Fruit fly (Drosophila melanogaster): Measurements from ENCODE around the gene noi.

The noi gene

dm6 chr3R:5591398-5591853, at the start of gene noi, which contains the start of gene Vha26:
Gene noi (minus strand): TSS chr3R:5591459.
Gene Vha26 (plus strand): TSS chr3R:5591763.
- no peak for TF ChIP-seq CG33557 (GFP tag; optimal IDR thresholded peaks at IDR 0.05)
- peak; percentile 63 for TF ChIP-seq CG13424 (tag; optimal IDR thresholded peaks at IDR 0.05)
- TF ChIP-seq sens (GFP tag) = peak; percentile 91
- TF ChIP-seq CG15514 (GFP tag; optimal IDR thresholded peaks at IDR 0.05) = peak; percentile 73
- TF ChIP-seq CG9797 (GFP tag; optimal IDR thresholded peaks at IDR 0.05) = peak; percentile 86
- TF ChIP-seq amos (GFP tag; IDR thresholded peaks at IDR 0.05; ENCODE audit: partially characterized antibody) = peak; percentile 59
- TF ChIP-seq CG10209 (GFP tag; optimal IDR thresholded peaks at IDR 0.05) = no peak
- peak; percentile 77 for TF ChIP-seq BEAF-32 (GFP tag; optimal IDR thresholded peaks at IDR 0.05)
- TF ChIP-seq Dbx (GFP tag; IDR thresholded peaks at IDR 0.05) = 0 out of 3 replicates have a peak, but pooled peaks have one; percentile 19
- TF ChIP-seq CG3995 (GFP tag; optimal IDR thresholded peaks at IDR 0.05) = peak; percentile 85
- TF ChIP-seq CG3065 (GFP tag; optimal IDR thresholded peaks at IDR 0.05) = no peak
- no peak for TF ChIP-seq tup (GFP tag; optimal IDR thresholded peaks at IDR 0.05)
- TF ChIP-seq trh (GFP tag; optimal IDR thresholded peaks at IDR 0.05) = no peak
- TF ChIP-seq Sox100B (GFP tag; optimal IDR thresholded peaks at IDR 0.05) = no peak
- no peak for TF ChIP-seq zen2 (GFP tag; IDR thresholded peaks at IDR 0.05; ENCODE audit: partially characterized antibody)
- TF ChIP-seq CG5180 (GFP tag; optimal IDR thresholded peaks at IDR 0.05) = no peak
- TF ChIP-seq eyg (GFP tag; optimal IDR thresholded peaks at IDR 0.05) = no peak
- no peak for TF ChIP-seq CG1647 (GFP tag; optimal IDR thresholded peaks at IDR 0.05)
- TF ChIP-seq grn (GFP tag; optimal IDR thresholded peaks at IDR 0.05) = no peak
- TF ChIP-seq D19A (tag; optimal IDR thresholded peaks at IDR 0.05) = peak; percentile 95
- TF ChIP-seq CG1024 (GFP tag; IDR thresholded peaks at IDR 0.05) = peak; percentile 74
- no peak for TF ChIP-seq CG13123 (GFP tag; optimal IDR thresholded peaks at IDR 0.05)
- no peak for TF ChIP-seq Tbp (GFP tag; optimal IDR thresholded peaks at IDR 0.05)
- no peak for TF ChIP-seq CkIIα-i1 (GFP tag; IDR thresholded peaks at IDR 0.05)
- peak; percentile 61 for TF ChIP-seq MBD-R2 (GFP tag; IDR thresholded peaks at IDR 0.05)
- peak; percentile 44 for TF ChIP-seq CG10543 (GFP tag; optimal IDR thresholded peaks at IDR 0.05)
- peak in 2 of 3 experiments; percentile 45 to 100 for TF ChIP-seq lola (GFP tag; optimal IDR thresholded peaks at IDR 0.05)
- no peak for TF ChIP-seq CG6765 (GFP tag; optimal IDR thresholded peaks at IDR 0.05)
- TF ChIP-seq ara (GFP tag; IDR thresholded peaks at IDR 0.05) = no peak
- no peak for TF ChIP-seq fru (optimal IDR thresholded peaks at IDR 0.05)
- no peak for TF ChIP-seq Eip74EF (GFP tag; optimal IDR thresholded peaks at IDR 0.05)
- peak; percentile 74 for TF ChIP-seq Sry-δ (GFP tag; optimal IDR thresholded peaks at IDR 0.05)
- no peak for TF ChIP-seq Oaz (GFP tag; IDR thresholded peaks at IDR 0.05)
- no peak for TF ChIP-seq CG11398 (GFP tag; optimal IDR thresholded peaks at IDR 0.05)
- TF ChIP-seq Dp (GFP tag; optimal IDR thresholded peaks at IDR 0.05) = peak; percentile 32
- no peak for TF ChIP-seq CG11723 (GFP tag; optimal IDR thresholded peaks at IDR 0.05)
- peak in 1 of 2 experiments; percentile 54 for TF ChIP-seq Hr78 (GFP tag; optimal IDR thresholded peaks at IDR 0.05)
- TF ChIP-seq CG10959 (GFP tag; IDR thresholded peaks at IDR 0.05) = no peak
- no peak for TF ChIP-seq Hey (tag; optimal IDR thresholded peaks at IDR 0.05)
- no peak for TF ChIP-seq pros (GFP tag; optimal IDR thresholded peaks at IDR 0.05)
- TF ChIP-seq NC2α (GFP tag; optimal IDR thresholded peaks at IDR 0.05) = no peak
- TF ChIP-seq onecut (GFP tag; IDR thresholded peaks at IDR 0.05) = peak; percentile 59
- no peak for TF ChIP-seq odd (GFP tag; optimal IDR thresholded peaks at IDR 0.05)
- no peak for TF ChIP-seq corto (GFP tag; optimal IDR thresholded peaks at IDR 0.05)
- TF ChIP-seq run (tag; optimal IDR thresholded peaks at IDR 0.05) = no peak
- TF ChIP-seq lbe (GFP tag; optimal IDR thresholded peaks at IDR 0.05) = no peak
- TF ChIP-seq Bdp1 (GFP tag; optimal IDR thresholded peaks at IDR 0.05) = peak; percentile 35
- no peak for TF ChIP-seq MTF-1 (GFP tag; optimal IDR thresholded peaks at IDR 0.05; ENCODE audit: borderline replicate concordance)
- peak; percentile 91 for TF ChIP-seq Med (GFP tag)
- peak; percentile 90 for TF ChIP-seq pzg (GFP tag; optimal IDR thresholded peaks at IDR 0.05)

Data from whole organism, embryonic.